Worm (Caenorhabditis elegans): Measurements from ENCODE around the gene Y17G9B.2.

- no peak for TF ChIP-seq unc-130 (GFP tag; optimal IDR thresholded peaks at IDR 0.05)
- TF ChIP-seq madf-3 (GFP tag; IDR thresholded peaks at IDR 0.05) = no peak
- TF ChIP-seq nhr-90 (tag; optimal IDR thresholded peaks at IDR 0.05) = no peak
- no peak for TF ChIP-seq rec-8 (tag; optimal IDR thresholded peaks at IDR 0.05)
- no peak for TF ChIP-seq ztf-18 (tag; optimal IDR thresholded peaks at IDR 0.05)
- TF ChIP-seq ama-1 (optimal IDR thresholded peaks at IDR 0.05) = no peak
- no peak for TF ChIP-seq ama-1 (GFP tag; optimal IDR thresholded peaks at IDR 0.05)
- no peak for TF ChIP-seq dpl-1 (GFP tag; optimal IDR thresholded peaks at IDR 0.05)
- TF ChIP-seq tbp1 (GFP tag; optimal IDR thresholded peaks at IDR 0.05) = no peak
- no peak for TF ChIP-seq mes-4 (tag; optimal IDR thresholded peaks at IDR 0.05)
- TF ChIP-seq cebp-1 (GFP tag; IDR thresholded peaks at IDR 0.05) = no peak
- no peak for TF ChIP-seq cebp-1 (tag; optimal IDR thresholded peaks at IDR 0.05)
- TF ChIP-seq snpc-1.3 (tag; optimal IDR thresholded peaks at IDR 0.05; ENCODE audit: insufficient read depth) = no peak
- no peak for TF ChIP-seq unc-62 (GFP tag; optimal IDR thresholded peaks at IDR 0.05)
Observed at ce11 chrIV:4776001-4776400, 12.1 kb downstream of the Y17G9B.2 start, which contains the start of gene R11E3.19.

Measured in whole organism, young adult.